Fruit fly (Drosophila melanogaster) whole organism, larva: ENCODE results near the gene CG31715.

Experiments used
- noc ChIP-seq: fragments of 200-800 bp; sonication (Bioruptor generic); optimal IDR thresholded peaks from 3 replicates; lab custom pipeline; 2019; ENCODE audit warnings: missing biosample characterization, mild to moderate bottlenecking, missing genetic modification characterization, moderate library complexity

Gene CG31715

DNA sequence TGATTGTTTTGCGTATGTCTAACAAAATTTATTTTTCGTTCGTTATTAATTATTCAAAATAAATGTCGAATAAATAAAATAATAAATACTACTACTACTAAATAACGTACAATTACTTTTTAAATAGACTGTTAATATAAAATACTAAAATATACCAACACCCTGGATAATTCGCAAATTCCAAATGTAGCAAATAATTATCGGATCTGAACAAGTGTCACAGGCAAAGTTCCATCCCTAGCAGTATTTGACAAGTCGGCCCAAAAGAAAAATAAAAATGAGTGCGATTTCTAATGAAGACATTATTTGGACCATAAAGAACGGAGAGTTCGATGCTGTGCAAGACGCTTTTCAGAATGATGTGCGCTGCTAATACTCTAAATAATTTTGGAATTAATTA, at the start of gene CG31715:
CG31715 (plus strand) TSS at position 212 of the 400 bp plus-strand sequence.
- TF ChIP-seq noc (tag; lab: Kevin White, UChicago), result peak; percentile 14

dm6 chr2L:10292066-10292560, 49.3 kb upstream of the CG31715 start, which contains the start of gene Ufd4:
Gene Ufd4, minus strand, starts transcription at chr2L:10292365.
- no peak for TF ChIP-seq noc (tag; lab: Kevin White, UChicago)

DNA sequence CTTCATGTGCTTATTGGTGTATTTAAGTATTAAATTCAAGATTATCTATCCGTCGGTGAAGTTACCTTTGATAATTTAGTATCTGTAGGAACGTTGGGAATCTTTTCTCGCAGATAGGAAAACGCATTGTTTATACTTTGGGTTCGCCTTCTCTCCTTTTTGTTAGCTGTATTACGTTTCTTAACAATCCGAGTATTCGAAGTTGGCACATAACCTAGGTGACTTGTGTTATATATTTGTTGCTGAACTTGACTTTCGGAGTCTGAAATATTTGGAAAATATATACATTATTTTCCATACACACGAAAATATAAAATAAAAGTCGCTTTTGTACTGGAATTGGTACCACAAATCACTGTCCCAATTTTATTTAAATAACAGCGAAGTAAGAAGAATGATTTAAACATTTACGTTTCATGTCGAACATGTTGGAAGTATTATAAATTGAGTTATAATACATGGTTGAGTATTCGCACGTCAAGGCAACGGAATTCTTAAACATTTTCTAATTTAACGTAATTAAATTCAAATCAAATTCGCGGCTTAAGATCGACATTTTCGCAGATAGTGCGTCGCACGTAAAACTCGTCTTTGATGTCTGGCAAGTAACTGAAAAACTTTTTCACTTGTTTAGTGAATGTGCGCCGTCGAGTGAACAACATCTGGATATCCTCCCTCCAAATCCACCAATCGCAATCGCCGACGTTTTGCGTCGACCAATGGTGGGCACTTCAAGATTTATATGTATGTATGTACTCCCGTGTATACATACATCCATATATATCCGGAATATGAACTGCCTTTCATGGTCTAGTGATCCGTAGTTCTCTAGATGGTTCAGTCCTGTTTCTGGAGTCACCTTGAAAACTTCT, 46.4 kb upstream of the CG31715 start, which contains the start of gene Hand:
Hand (minus strand) TSS at position 588 of the 872 bp plus-strand sequence.
- TF ChIP-seq noc (tag; lab: Kevin White, UChicago), result no peak

- TF ChIP-seq noc (tag; lab: Kevin White, UChicago), result no peak
These were observed 43.1 kb upstream of the CG31715 start for dm6 chr2L:10298306-10298705.

- no peak for TF ChIP-seq noc (tag; lab: Kevin White, UChicago)
These were observed 42.2 kb upstream of the CG31715 start for dm6 chr2L:10299077-10299809.

dm6 chr2L:10299810-10300147, 41.6 kb upstream of the CG31715 start, which contains the start of gene CYLD:
Gene CYLD, minus strand, starts transcription at chr2L:10299847.
- TF ChIP-seq noc (tag; lab: Kevin White, UChicago), result no peak

dm6 chr2L:10301918-10302317, 39.5 kb upstream of the CG31715 start, which contains the start of gene CG13138:
Gene CG13138, minus strand, starts transcription at chr2L:10302018.
- TF ChIP-seq noc (tag; lab: Kevin White, UChicago), result no peak

DNA sequence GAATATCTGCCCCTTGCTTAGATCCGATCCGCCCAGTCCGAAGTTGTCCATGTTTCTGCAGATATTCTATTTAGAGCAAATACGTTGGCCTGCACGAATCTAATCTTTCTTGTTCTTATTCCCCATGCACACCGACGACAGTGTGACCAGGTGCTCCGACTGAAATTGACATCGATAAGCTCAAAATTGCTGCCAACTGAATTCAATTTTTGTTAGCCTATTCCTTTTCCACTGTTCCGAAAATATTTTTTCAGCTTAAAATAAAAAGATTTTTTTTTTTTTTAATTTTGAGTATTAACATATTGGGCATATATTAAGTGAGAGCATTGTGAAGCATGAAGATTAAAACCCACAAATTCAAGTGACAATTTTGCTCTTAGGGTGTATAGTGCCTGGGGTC, 37.6 kb upstream of the CG31715 start, which contains the start of gene nmd:
nmd (minus strand) TSS at position 162 of the 400 bp plus-strand sequence.
- no peak for TF ChIP-seq noc (tag; lab: Kevin White, UChicago)

DNA sequence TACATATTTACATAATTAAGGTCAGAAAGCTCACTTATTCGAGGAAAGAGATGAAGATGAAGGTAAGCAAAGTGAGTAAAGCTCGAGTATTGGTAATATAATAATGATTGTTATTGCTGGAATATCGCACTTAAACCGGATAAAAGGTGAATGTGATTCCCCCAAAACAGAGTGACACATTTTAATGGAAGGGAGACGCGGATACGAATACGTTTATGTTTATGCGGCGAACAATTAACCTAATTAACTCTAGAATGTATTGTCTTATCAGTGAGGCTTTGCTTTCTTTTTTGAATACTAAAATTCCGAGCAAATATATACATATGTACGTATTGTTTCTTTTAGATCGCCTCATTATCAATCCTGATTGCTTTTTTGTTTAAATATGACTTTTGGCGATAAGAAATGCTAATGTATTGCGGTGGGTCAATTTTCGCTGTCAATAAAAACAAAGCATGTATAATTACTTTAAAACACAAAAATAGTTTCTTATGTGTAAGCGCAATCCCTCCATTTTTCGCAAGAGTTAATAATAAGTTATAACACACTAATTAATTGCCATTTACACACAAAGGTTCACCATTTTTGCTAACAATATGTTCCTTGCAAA, 35.8 kb upstream of the CG31715 start:
- peak; percentile 64 for TF ChIP-seq noc (tag; lab: Kevin White, UChicago)

DNA sequence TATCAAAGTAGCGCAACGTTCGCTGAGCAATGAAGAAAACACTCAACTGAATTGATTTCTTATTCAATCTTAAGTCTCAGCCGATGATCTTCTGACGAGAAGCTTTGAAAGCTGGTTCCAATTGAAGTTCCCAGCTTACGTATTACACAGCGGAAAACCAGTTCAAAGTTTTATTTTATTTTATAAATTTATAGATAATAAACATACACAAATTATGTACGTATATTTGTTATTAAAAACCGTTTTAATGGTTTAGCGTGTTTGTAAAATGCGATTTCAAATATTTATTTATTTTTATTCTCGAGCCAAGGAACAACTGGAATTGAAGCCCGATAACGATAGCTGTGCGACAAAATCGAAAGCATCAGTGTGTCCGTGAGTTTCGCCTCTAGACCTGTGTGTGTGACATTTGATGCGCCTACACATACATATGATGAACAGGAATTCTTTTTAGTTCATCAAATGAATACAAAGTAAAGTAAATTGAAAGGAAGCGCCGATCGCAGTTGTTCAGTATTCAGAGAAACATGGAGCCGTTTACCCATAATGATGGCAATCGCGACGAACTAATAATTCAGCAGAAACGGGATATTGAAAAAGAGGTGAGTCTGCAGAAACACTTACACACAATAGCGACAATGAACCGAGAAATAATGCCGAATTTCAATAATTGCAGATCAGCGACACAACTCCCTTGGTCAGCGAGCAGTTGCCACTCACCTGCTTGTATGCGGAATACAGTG, 34.7 kb upstream of the CG31715 start, which contains the start of the genes CG5390 and CG4968:
CG5390 (minus strand) TSS at position 77 of the 743 bp plus-strand sequence.
CG4968 (plus strand) TSS at position 405 of the 743 bp plus-strand sequence.
- peak; percentile 59 for TF ChIP-seq noc (tag; lab: Kevin White, UChicago)

DNA sequence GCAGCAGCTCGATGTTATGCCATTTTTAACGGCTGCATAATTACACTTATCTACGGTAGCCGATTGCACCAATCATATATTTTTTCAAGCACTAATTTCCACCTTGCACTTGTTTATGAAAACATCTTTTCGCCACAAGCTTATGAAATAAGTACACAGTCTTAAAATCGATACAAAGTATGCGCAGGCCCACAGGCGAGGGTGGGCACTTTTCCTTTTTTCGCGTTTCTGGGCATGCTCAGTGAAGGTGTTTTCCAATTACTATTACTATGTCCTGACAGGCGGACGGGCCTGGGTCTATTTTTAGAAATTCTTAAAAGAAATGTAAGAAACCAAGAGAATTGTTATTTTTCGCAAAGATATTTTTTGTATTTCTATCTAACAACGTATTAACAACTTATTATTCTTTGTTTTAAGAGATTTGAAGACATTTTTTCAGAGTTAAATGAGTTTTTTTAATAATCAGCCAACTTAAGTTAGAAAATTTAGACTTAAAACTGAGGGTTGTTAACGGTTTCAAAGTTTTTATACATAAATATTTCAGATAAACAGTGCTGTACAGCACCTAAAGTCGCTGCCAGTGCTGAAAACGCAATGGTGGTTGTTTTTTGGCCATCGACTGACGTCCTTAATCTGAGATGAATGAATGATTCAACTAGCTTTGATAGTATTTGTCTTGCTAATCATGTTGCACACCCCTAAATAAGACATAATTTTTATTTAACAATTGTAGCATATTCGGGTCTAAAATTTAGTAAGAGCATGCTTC, 30.6 kb upstream of the CG31715 start, which contains the start of gene Cdk5alpha:
Cdk5alpha (minus strand) TSS at position 343 of the 769 bp plus-strand sequence.
- TF ChIP-seq noc (tag; lab: Kevin White, UChicago), result no peak

dm6 chr2L:10311822-10312221, 29.6 kb upstream of the CG31715 start:
- TF ChIP-seq noc (tag; lab: Kevin White, UChicago), result no peak

dm6 chr2L:10314327-10315210, 26.8 kb upstream of the CG31715 start, which contains the start of the genes Usp14 and CG4972:
Gene Usp14, minus strand, starts transcription at chr2L:10314396.
Gene CG4972, plus strand, starts transcription at chr2L:10314792.
- no peak for TF ChIP-seq noc (tag; lab: Kevin White, UChicago)
